Worm (Caenorhabditis elegans) whole organism, L1 larva: Measurements from ENCODE around the gene clp-6.

Source experiments
- ceh-63 ChIP-seq: fragments of 200-800 bp; sonication (Bioruptor generic); optimal IDR thresholded peaks from 2 replicates; lab custom pipeline; 2018; ENCODE audit warnings: mild to moderate bottlenecking, missing genetic modification characterization, missing compliant biosample characterization
- ceh-88 ChIP-seq: fragments of 200-800 bp; sonication (Bioruptor generic); IDR thresholded peaks from 2 replicates; pipeline ENCODE4 v1.3.6; 2022; ENCODE audit warnings: missing genetic modification characterization, missing compliant biosample characterization
- fos-1 ChIP-seq: fragments of 150-350 bp; optimal IDR thresholded peaks from 2 replicates; lab custom pipeline; 2014; ENCODE audit warnings: missing biosample characterization, missing genetic modification characterization
- hpl-2 ChIP-seq: fragments of 150-350 bp; optimal IDR thresholded peaks from 2 replicates; lab custom pipeline; 2014; ENCODE audit warnings: missing biosample characterization, missing genetic modification reagents, missing genetic modification characterization
- nhr-237 ChIP-seq: fragments of 150-350 bp; optimal IDR thresholded peaks from 2 replicates; lab custom pipeline; 2014; ENCODE audit warnings: missing biosample characterization, missing genetic modification characterization
- nhr-28 ChIP-seq: fragments of 150-350 bp; optimal IDR thresholded peaks from 2 replicates; lab custom pipeline; 2014; ENCODE audit warnings: missing biosample characterization, missing genetic modification characterization
- nhr-76 ChIP-seq: sonication (generic microtip); optimal IDR thresholded peaks from 2 replicates; lab custom pipeline; 2017; ENCODE audit warnings: missing biosample characterization, missing genetic modification characterization
- nhr-84 ChIP-seq: sonication (generic microtip); optimal IDR thresholded peaks from 2 replicates; lab custom pipeline; 2017; ENCODE audit warnings: missing biosample characterization, missing genetic modification characterization
- skn-1 ChIP-seq: fragments of 150-350 bp; optimal IDR thresholded peaks from 2 replicates; lab custom pipeline; 2014; ENCODE audit warnings: missing biosample characterization, missing genetic modification characterization
- tbx-2 ChIP-seq: sonication (generic microtip); optimal IDR thresholded peaks from 2 replicates; lab custom pipeline; 2016; ENCODE audit warnings: missing genetic modification characterization, missing compliant biosample characterization
- unc-62 ChIP-seq: fragments of 150-350 bp; optimal IDR thresholded peaks from 2 replicates; lab custom pipeline; 2014; ENCODE audit warnings: missing biosample characterization, missing genetic modification reagents, missing genetic modification characterization

ce11 chrIV:1391446-1391845 lies 43.4 kb downstream of the clp-6 start:
- TF ChIP-seq skn-1 (tag; lab: Kevin White, UChicago) (no peak), fos-1 (tag; lab: Kevin White, UChicago) (no peak), nhr-84 (tag; lab: Kevin White, UChicago) (no peak), ceh-63 (GFP tag; lab: Kevin White, UChicago) (no peak), ceh-88 (no peak), nhr-237 (tag; lab: Kevin White, UChicago) (no peak), unc-62 (GFP tag; lab: Kevin White, UChicago) (no peak), nhr-28 (tag; lab: Kevin White, UChicago) (no peak), tbx-2 (tag; lab: Kevin White, UChicago) (no peak), hpl-2 (no peak), nhr-76 (tag; lab: Kevin White, UChicago) (no peak)
